Worm (Caenorhabditis elegans): ENCODE results near the gene spp-10.

ce11 chrIV:8488043-8488442, 11.1 kb downstream of the spp-10 start:
- TF ChIP-seq nhr-28 (tag; optimal IDR thresholded peaks at IDR 0.05) = no peak
- no peak for TF ChIP-seq blmp-1 (tag; optimal IDR thresholded peaks at IDR 0.05)
- TF ChIP-seq mls-2 (tag; optimal IDR thresholded peaks at IDR 0.05) = no peak
- no peak for TF ChIP-seq lsy-2 (tag; optimal IDR thresholded peaks at IDR 0.05)
- TF ChIP-seq lin-13 (tag; optimal IDR thresholded peaks at IDR 0.05) = no peak
- no peak for TF ChIP-seq snpc-4 (tag; optimal IDR thresholded peaks at IDR 0.05)
- TF ChIP-seq nhr-76 (tag; optimal IDR thresholded peaks at IDR 0.05) = no peak
- no peak for TF ChIP-seq nhr-12 (tag; optimal IDR thresholded peaks at IDR 0.05)
- TF ChIP-seq elt-1 (tag; optimal IDR thresholded peaks at IDR 0.05; ENCODE audit: borderline replicate concordance, insufficient read depth) = no peak
- TF ChIP-seq unc-62 (GFP tag; optimal IDR thresholded peaks at IDR 0.05) = no peak
- TF ChIP-seq nhr-237 (tag; optimal IDR thresholded peaks at IDR 0.05) = no peak
- TF ChIP-seq elt-3 (tag; optimal IDR thresholded peaks at IDR 0.05) = no peak
- no peak for TF ChIP-seq flh-1 (GFP tag; optimal IDR thresholded peaks at IDR 0.05)
- no peak for TF ChIP-seq pha-4 (tag; optimal IDR thresholded peaks at IDR 0.05)

Measured in whole organism, mixed stage, embryonic.